Fruit fly (Drosophila melanogaster): Measurements from ENCODE around the gene CRMP.

The CRMP gene

DNA sequence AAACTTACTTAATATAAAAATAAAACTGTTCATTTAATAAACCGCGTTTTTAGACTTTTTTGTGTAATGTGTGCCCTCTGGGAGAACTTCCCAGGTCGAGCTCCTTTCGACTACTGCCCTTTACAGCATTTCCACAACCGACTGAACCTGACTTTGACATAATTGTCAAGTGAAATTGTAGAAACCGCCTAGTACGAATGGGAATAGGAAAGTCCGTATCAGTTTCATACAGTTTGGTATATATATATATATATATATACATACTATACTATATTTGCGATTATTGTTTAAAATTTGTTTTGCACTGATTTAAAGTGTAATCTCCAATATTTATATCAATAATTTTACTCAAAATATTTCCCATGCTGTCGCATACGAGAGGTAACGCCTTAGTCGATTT is 19.8 kb upstream of the CRMP start, which contains the start of gene mia (continued):
- TF ChIP-seq trh (GFP tag; optimal IDR thresholded peaks at IDR 0.05), result no peak
- no peak for TF ChIP-seq psq (GFP tag; optimal IDR thresholded peaks at IDR 0.05)
- no peak for TF ChIP-seq CG31224 (GFP tag; IDR thresholded peaks at IDR 0.05)
- TF ChIP-seq chm (GFP tag; IDR thresholded peaks at IDR 0.05), result no peak

DNA sequence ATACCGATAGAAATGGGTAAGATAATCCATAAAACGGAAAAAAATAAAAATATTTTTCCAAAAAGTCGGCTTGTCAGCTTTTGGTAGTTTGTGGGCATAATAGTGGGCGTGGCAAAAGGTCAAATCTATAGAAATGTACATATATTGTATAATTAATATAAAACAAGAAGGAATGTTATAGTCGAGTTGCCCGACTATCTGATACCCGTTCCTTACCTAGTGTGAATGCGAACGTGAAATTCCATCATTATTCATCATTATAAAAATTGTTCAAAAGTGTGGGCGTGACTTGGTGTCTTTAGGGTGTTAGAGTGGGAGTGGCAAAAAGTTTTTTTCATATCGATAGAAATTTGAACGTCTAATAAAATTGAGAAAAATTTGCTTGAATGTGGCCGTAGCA is 19.3 kb upstream of the CRMP start:
- TF ChIP-seq CG9215 (GFP tag; IDR thresholded peaks at IDR 0.05) (no peak), CG14860 (GFP tag; IDR thresholded peaks at IDR 0.05; ENCODE audit: partially characterized antibody) (peak; percentile 40; the same call in 1 of the 3 replicates), CG7357 (GFP tag; IDR thresholded peaks at IDR 0.05) (no peak), CG12236 (GFP tag; optimal IDR thresholded peaks at IDR 0.05) (no peak), CG2889 (GFP tag; IDR thresholded peaks at IDR 0.05) (no peak), CTCF (GFP tag; optimal IDR thresholded peaks at IDR 0.05) (no peak), CG13424 (tag; optimal IDR thresholded peaks at IDR 0.05) (no peak), nerfin-2 (GFP tag; IDR thresholded peaks at IDR 0.05; ENCODE audit: partially characterized antibody) (peak; percentile 61), ham (GFP tag; IDR thresholded peaks at IDR 0.05) (no peak), Scr (GFP tag; IDR thresholded peaks at IDR 0.05; ENCODE audit: partially characterized antibody) (peak; percentile 42), CG6254 (GFP tag; optimal IDR thresholded peaks at IDR 0.05) (no peak), p53 (GFP tag; optimal IDR thresholded peaks at IDR 0.05) (no peak), CG11723 (GFP tag; optimal IDR thresholded peaks at IDR 0.05) (no peak), oc (tag; optimal IDR thresholded peaks at IDR 0.05) (no peak), CG16813 (GFP tag; IDR thresholded peaks at IDR 0.05; ENCODE audit: partially characterized antibody) (peak; percentile 67), CG17912 (GFP tag; optimal IDR thresholded peaks at IDR 0.05) (no peak), CG1792 (GFP tag; optimal IDR thresholded peaks at IDR 0.05) (no peak), CG8359 (GFP tag; optimal IDR thresholded peaks at IDR 0.05; ENCODE audit: borderline replicate concordance) (no peak), CG13775 (GFP tag; optimal IDR thresholded peaks at IDR 0.05) (no peak), CG10267 (tag; optimal IDR thresholded peaks at IDR 0.05) (no peak), Fer1 (GFP tag; optimal IDR thresholded peaks at IDR 0.05) (no peak), CG9876 (GFP tag; optimal IDR thresholded peaks at IDR 0.05) (no peak), h (optimal IDR thresholded peaks at IDR 0.05) (no peak), pb (GFP tag; optimal IDR thresholded peaks at IDR 0.05) (no peak), Lim3 (GFP tag; IDR thresholded peaks at IDR 0.05) (no peak), Med (GFP tag) (peak; percentile 20), NC2β (GFP tag; optimal IDR thresholded peaks at IDR 0.05) (no peak), slou (GFP tag; optimal IDR thresholded peaks at IDR 0.05) (no peak), az2 (GFP tag; optimal IDR thresholded peaks at IDR 0.05) (no peak), CG15011 (GFP tag; optimal IDR thresholded peaks at IDR 0.05) (no peak), HLH4C (GFP tag; IDR thresholded peaks at IDR 0.05; ENCODE audit: partially characterized antibody) (peak; percentile 72), CG18476 (GFP tag; optimal IDR thresholded peaks at IDR 0.05) (no peak), repo (GFP tag; optimal IDR thresholded peaks at IDR 0.05) (no peak), cwo (GFP tag; optimal IDR thresholded peaks at IDR 0.05) (no peak), abd-A (tag; optimal IDR thresholded peaks at IDR 0.05) (no peak), CG13624 (GFP tag; optimal IDR thresholded peaks at IDR 0.05) (no peak), chm (GFP tag; IDR thresholded peaks at IDR 0.05) (no peak), NC2α (GFP tag; optimal IDR thresholded peaks at IDR 0.05) (no peak), wdn (GFP tag; IDR thresholded peaks at IDR 0.05) (no peak), Antp (GFP tag; optimal IDR thresholded peaks at IDR 0.05) (no peak), luna (GFP tag; optimal IDR thresholded peaks at IDR 0.05) (no peak), CG7786 (GFP tag; optimal IDR thresholded peaks at IDR 0.05) (no peak), caup (GFP tag; optimal IDR thresholded peaks at IDR 0.05; ENCODE audit: severe bottlenecking) (no peak), btn (GFP tag; optimal IDR thresholded peaks at IDR 0.05) (no peak), CG10274 (GFP tag; optimal IDR thresholded peaks at IDR 0.05) (no peak), Tbp (GFP tag; optimal IDR thresholded peaks at IDR 0.05) (no peak), gfzf (GFP tag; optimal IDR thresholded peaks at IDR 0.05) (peak; percentile 10), CG2678 (tag; optimal IDR thresholded peaks at IDR 0.05) (no peak)
